Fruit fly (Drosophila melanogaster) whole organism, wandering third instar larva: Measurements from ENCODE around the gene Ttc19.

Experiments used
- Abd-B ChIP-seq: fragments of >200 bp; optimal IDR thresholded peaks from 2 replicates; lab custom pipeline; 2017; ENCODE audit warnings: missing biosample characterization, missing genetic modification characterization
- CG32264 ChIP-seq: fragments of 200-800 bp; sonication (Bioruptor generic); optimal IDR thresholded peaks from 2 replicates; lab custom pipeline; 2016; ENCODE audit warnings: missing biosample characterization, missing genetic modification characterization
- CG9705 ChIP-seq: fragments of 200-800 bp; sonication (Bioruptor generic); optimal IDR thresholded peaks from 2 replicates; lab custom pipeline; 2018; ENCODE audit warnings: missing biosample characterization, mild to moderate bottlenecking, missing genetic modification characterization
- CrebA ChIP-seq: fragments of 200-800 bp; sonication (Bioruptor generic); optimal IDR thresholded peaks from 2 replicates; lab custom pipeline; 2016; ENCODE audit warnings: missing biosample characterization, mild to moderate bottlenecking, missing genetic modification characterization, borderline replicate concordance
- Dfd ChIP-seq: fragments of >200 bp; optimal IDR thresholded peaks from 2 replicates; lab custom pipeline; 2017; ENCODE audit warnings: missing biosample characterization, missing genetic modification characterization
- Dif ChIP-seq: fragments of 200-275, 200-300 bp; sonication (Bioruptor generic); optimal IDR thresholded peaks from 2 replicates; lab custom pipeline; 2018; ENCODE audit warnings: missing biosample characterization, missing genetic modification characterization; ENCODE audit not compliant: partially characterized antibody
- Hnf4 ChIP-seq: fragments of 200-800 bp; sonication (Bioruptor generic); optimal IDR thresholded peaks from 2 replicates; lab custom pipeline; 2016; ENCODE audit warnings: missing biosample characterization, mild to moderate bottlenecking, missing genetic modification characterization
- Hr83 ChIP-seq: fragments of 200-300 bp; sonication (Bioruptor generic); optimal IDR thresholded peaks from 2 replicates; lab custom pipeline; 2016; ENCODE audit warnings: missing biosample characterization, mild to moderate bottlenecking, missing genetic modification characterization, moderate library complexity; ENCODE audit not compliant: poor library complexity, severe bottlenecking
- Jra ChIP-seq: sonication (Bioruptor generic); optimal IDR thresholded peaks from 2 replicates; lab custom pipeline; 2016; ENCODE audit warnings: missing biosample characterization, missing genetic modification characterization
- OdsH ChIP-seq: fragments of 200-800 bp; sonication (Bioruptor generic); optimal IDR thresholded peaks from 2 replicates; lab custom pipeline; 2016; ENCODE audit warnings: missing biosample characterization, mild to moderate bottlenecking, missing genetic modification characterization
- Rel ChIP-seq, 2 experiments: fragments of 200-800 bp; sonication (Bioruptor generic) in 1 of 2; optimal IDR thresholded peaks; 2 replicates in 1 of 2; 3 replicates in 1 of 2; lab custom pipeline; 2016 to 2019; ENCODE audit warnings: mild to moderate bottlenecking in 2 of 2, missing biosample characterization in 2 of 2, missing genetic modification characterization in 2 of 2, moderate library complexity in 1 of 2
- Sp1 ChIP-seq: fragments of 200-800 bp; sonication (Bioruptor generic); optimal IDR thresholded peaks from 3 replicates; lab custom pipeline; 2019; ENCODE audit warnings: missing biosample characterization, mild to moderate bottlenecking, missing genetic modification characterization, moderate library complexity
- Vsx2 ChIP-seq: fragments of 200-300, 225-300 bp; sonication (Bioruptor generic); optimal IDR thresholded peaks from 2 replicates; lab custom pipeline; 2018; ENCODE audit warnings: missing biosample characterization, missing genetic modification characterization; ENCODE audit not compliant: partially characterized antibody
- brk ChIP-seq: fragments of 200-800 bp; sonication (Bioruptor generic); optimal IDR thresholded peaks from 2 replicates; lab custom pipeline; 2016; ENCODE audit warnings: missing biosample characterization, mild to moderate bottlenecking, missing genetic modification characterization
- dl ChIP-seq, 2 experiments: fragments of 175-275, 200-275 bp in 1 of 2; fragments of 200-275 bp in 1 of 2; sonication (Bioruptor generic); optimal IDR thresholded peaks; lab custom pipeline; 2018; ENCODE audit warnings: mild to moderate bottlenecking in 2 of 2, missing biosample characterization in 2 of 2, missing genetic modification characterization in 2 of 2, moderate library complexity in 2 of 2; ENCODE audit not compliant: partially characterized antibody in 2 of 2, insufficient read depth in 1 of 2
- ey ChIP-seq: fragments of 200-800 bp; sonication (Bioruptor generic); optimal IDR thresholded peaks from 2 replicates; lab custom pipeline; 2016; ENCODE audit warnings: missing biosample characterization, missing genetic modification characterization
- foxo ChIP-seq, 2 experiments: fragments of 200-800 bp; sonication (Bioruptor generic); optimal IDR thresholded peaks; 2 replicates in 1 of 2; 3 replicates in 1 of 2; lab custom pipeline; 2016 to 2017; ENCODE audit warnings: missing biosample characterization in 2 of 2, missing genetic modification characterization in 2 of 2
- h ChIP-seq: fragments of 200-800 bp; sonication (Bioruptor generic); optimal IDR thresholded peaks from 3 replicates; lab custom pipeline; 2016; ENCODE audit warnings: missing biosample characterization, mild to moderate bottlenecking, missing genetic modification characterization
- jim ChIP-seq: fragments of 175-275, 200-325 bp; sonication (Bioruptor generic); optimal IDR thresholded peaks from 2 replicates; lab custom pipeline; 2016; ENCODE audit warnings: missing biosample characterization, mild to moderate bottlenecking, missing genetic modification characterization
- lola ChIP-seq: fragments of >200 bp; optimal IDR thresholded peaks from 2 replicates; lab custom pipeline; 2017; ENCODE audit warnings: missing biosample characterization, missing genetic modification characterization
- pan ChIP-seq: fragments of >200 bp; optimal IDR thresholded peaks from 2 replicates; lab custom pipeline; 2017
- sv ChIP-seq: fragments of 200-800 bp; sonication (Bioruptor generic); optimal IDR thresholded peaks from 3 replicates; lab custom pipeline; 2016; ENCODE audit warnings: missing biosample characterization, missing genetic modification characterization
- usp ChIP-seq: fragments of >200 bp; optimal IDR thresholded peaks from 2 replicates; lab custom pipeline; 2017; ENCODE audit warnings: missing biosample characterization, missing genetic modification characterization
- woc ChIP-seq: sonication (Bioruptor generic); optimal IDR thresholded peaks from 2 replicates; lab custom pipeline; 2016; ENCODE audit warnings: missing biosample characterization, mild to moderate bottlenecking, missing genetic modification characterization

Gene Ttc19

dm6 chr2L:19002468-19002867 lies 42.5 kb downstream of the Ttc19 start:
- TF ChIP-seq Jra (no peak), Abd-B (GFP tag; lab: Kevin White, UChicago) (no peak), Vsx2 (no peak), foxo (GFP tag; optimal IDR thresholded peaks at IDR 0.05; lab: Kevin White, UChicago) (no peak), Rel (GFP tag; optimal IDR thresholded peaks at IDR 0.05; lab: Kevin White, UChicago) (no peak), Rel (tag; optimal IDR thresholded peaks at IDR 0.05; lab: Kevin White, UChicago) (no peak)

- TF ChIP-seq usp (GFP tag; lab: Kevin White, UChicago) (no peak), Dif (GFP tag; lab: Kevin White, UChicago) (no peak), dl (GFP tag; optimal IDR thresholded peaks at IDR 0.05; lab: Kevin White, UChicago; ENCODE audit: insufficient read depth in 1 of 2, partially characterized antibody in 2 of 2) (no peak), Dfd (GFP tag; lab: Kevin White, UChicago) (no peak), Sp1 (GFP tag; lab: Kevin White, UChicago) (no peak), sv (GFP tag; lab: Kevin White, UChicago) (no peak), CG9705 (no peak), ey (GFP tag; lab: Kevin White, UChicago) (no peak), h (GFP tag; lab: Kevin White, UChicago) (no peak), pan (no peak), Hnf4 (GFP tag; lab: Kevin White, UChicago) (no peak), CrebA (GFP tag; lab: Kevin White, UChicago) (no peak), Abd-B (GFP tag; lab: Kevin White, UChicago) (no peak), jim (no peak), CG32264 (GFP tag; lab: Kevin White, UChicago) (no peak), OdsH (no peak), Hr83 (GFP tag; lab: Kevin White, UChicago) (no peak), brk (GFP tag; lab: Kevin White, UChicago) (no peak), lola (GFP tag; lab: Kevin White, UChicago) (no peak), Jra (no peak)
These were observed 47.8 kb downstream of the Ttc19 start, which contains the start of gene CG31792 for dm6 chr2L:18997148-18997547. Gene CG31792, plus strand, starts transcription at chr2L:18997448.

- TF ChIP-seq h (GFP tag; lab: Kevin White, UChicago) = peak; percentile 20
- no peak for TF ChIP-seq woc
- no peak for TF ChIP-seq dl (GFP tag; optimal IDR thresholded peaks at IDR 0.05; lab: Kevin White, UChicago; ENCODE audit: insufficient read depth in 1 of 2, partially characterized antibody in 2 of 2)
- TF ChIP-seq, all 38 proteins: peak for 1
These were observed 49.1 kb downstream of the Ttc19 start, which contains the start of gene CG10650 for dm6 chr2L:18995660-18996417. Gene CG10650, minus strand, starts transcription at chr2L:18995934.
